Fruit fly (Drosophila melanogaster) whole organism, wandering third instar larva: ENCODE data around the gene CG5541.
A peak's percentile ranks its signal among the peaks of the same experiment; 100 is the strongest.

Experiments used
- CG32264 ChIP-seq: fragments of 200-800 bp; sonication (Bioruptor generic); optimal IDR thresholded peaks from 2 replicates; lab custom pipeline; 2016; ENCODE audit warnings: missing biosample characterization, missing genetic modification characterization
- Dif ChIP-seq: fragments of 200-275, 200-300 bp; sonication (Bioruptor generic); optimal IDR thresholded peaks from 2 replicates; lab custom pipeline; 2018; ENCODE audit warnings: missing biosample characterization, missing genetic modification characterization; ENCODE audit not compliant: partially characterized antibody
- GATAd ChIP-seq: sonication (Bioruptor generic); optimal IDR thresholded peaks from 2 replicates; lab custom pipeline; 2016; ENCODE audit warnings: missing biosample characterization, missing genetic modification characterization
- Hnf4 ChIP-seq: fragments of 200-800 bp; sonication (Bioruptor generic); optimal IDR thresholded peaks from 2 replicates; lab custom pipeline; 2016; ENCODE audit warnings: missing biosample characterization, mild to moderate bottlenecking, missing genetic modification characterization
- Hr78 ChIP-seq: fragments of >200 bp; optimal IDR thresholded peaks from 2 replicates; lab custom pipeline; 2017; ENCODE audit warnings: missing biosample characterization, missing genetic modification characterization
- Hr83 ChIP-seq: fragments of 200-300 bp; sonication (Bioruptor generic); optimal IDR thresholded peaks from 2 replicates; lab custom pipeline; 2016; ENCODE audit warnings: missing biosample characterization, mild to moderate bottlenecking, missing genetic modification characterization, moderate library complexity; ENCODE audit not compliant: poor library complexity, severe bottlenecking
- Myc ChIP-seq: fragments of >200 bp; optimal IDR thresholded peaks from 2 replicates; lab custom pipeline; 2017
- Vsx2 ChIP-seq: fragments of 200-300, 225-300 bp; sonication (Bioruptor generic); optimal IDR thresholded peaks from 2 replicates; lab custom pipeline; 2018; ENCODE audit warnings: missing biosample characterization, missing genetic modification characterization; ENCODE audit not compliant: partially characterized antibody
- fru ChIP-seq: fragments of 200-800 bp; sonication (Bioruptor generic); optimal IDR thresholded peaks from 3 replicates; lab custom pipeline; 2016; ENCODE audit warnings: missing biosample characterization, mild to moderate bottlenecking, missing genetic modification characterization
- h ChIP-seq: fragments of 200-800 bp; sonication (Bioruptor generic); optimal IDR thresholded peaks from 3 replicates; lab custom pipeline; 2016; ENCODE audit warnings: missing biosample characterization, mild to moderate bottlenecking, missing genetic modification characterization
- tai ChIP-seq: sonication (Bioruptor generic); optimal IDR thresholded peaks from 2 replicates; lab custom pipeline; 2016; ENCODE audit warnings: missing biosample characterization, missing genetic modification characterization
- usp ChIP-seq: fragments of >200 bp; optimal IDR thresholded peaks from 2 replicates; lab custom pipeline; 2017; ENCODE audit warnings: missing biosample characterization, missing genetic modification characterization

dm6 chrX:15043013-15043699, 767 bp upstream of the CG5541 start:
- TF ChIP-seq Vsx2 (no peak), Hr78 (GFP tag; lab: Kevin White, UChicago) (no peak), tai (GFP tag; lab: Kevin White, UChicago) (no peak), CG32264 (GFP tag; lab: Kevin White, UChicago) (peak; percentile 25), Hr83 (GFP tag; lab: Kevin White, UChicago) (no peak), Dif (GFP tag; lab: Kevin White, UChicago) (peak; percentile 70), usp (GFP tag; lab: Kevin White, UChicago) (no peak), h (GFP tag; lab: Kevin White, UChicago) (peak; percentile 80), fru (GFP tag; lab: Kevin White, UChicago) (peak; percentile 83), Myc (lab: Kevin White, UChicago) (no peak), Hnf4 (GFP tag; lab: Kevin White, UChicago) (peak; percentile 65), GATAd (GFP tag; lab: Kevin White, UChicago) (no peak)
